Fruit fly (Drosophila melanogaster): Measurements from ENCODE around the gene Nemp.

The Nemp gene

dm6 chrX:16683765-16684164, 28.9 kb upstream of the Nemp start, which contains the start of gene Axs (continued):
- TF ChIP-seq fd64A (GFP tag; optimal IDR thresholded peaks at IDR 0.05) (no peak), Vsx1 (GFP tag; optimal IDR thresholded peaks at IDR 0.05) (no peak), Jarid2 (GFP tag; optimal IDR thresholded peaks at IDR 0.05) (no peak), onecut (GFP tag; IDR thresholded peaks at IDR 0.05) (0 out of 2 replicates have a peak, but pooled peaks have one; percentile 7), CG14710 (tag; optimal IDR thresholded peaks at IDR 0.05) (peak; percentile 38), ro (GFP tag; IDR thresholded peaks at IDR 0.05) (no peak), E2f1 (GFP tag; IDR thresholded peaks at IDR 0.05) (no peak; the same call in 1 of the 2 replicates), CG8089 (GFP tag; optimal IDR thresholded peaks at IDR 0.05) (no peak), slou (GFP tag; optimal IDR thresholded peaks at IDR 0.05) (no peak), gfzf (GFP tag; optimal IDR thresholded peaks at IDR 0.05) (peak; percentile 36), chn (GFP tag; optimal IDR thresholded peaks at IDR 0.05) (peak; percentile 24), corto (GFP tag; optimal IDR thresholded peaks at IDR 0.05) (no peak), fd96Cb (tag; optimal IDR thresholded peaks at IDR 0.05) (no peak), Ada2b (GFP tag; IDR thresholded peaks at IDR 0.05) (no peak), CG2712 (tag; optimal IDR thresholded peaks at IDR 0.05) (peak; percentile 20), ttk (GFP tag; IDR thresholded peaks at IDR 0.05) (no peak), CG10274 (GFP tag; optimal IDR thresholded peaks at IDR 0.05) (no peak), CG4404 (GFP tag; IDR thresholded peaks at IDR 0.05) (no peak), tap (tag; optimal IDR thresholded peaks at IDR 0.05) (no peak), CG31365 (tag; optimal IDR thresholded peaks at IDR 0.05) (peak; percentile 97), YL-1 (GFP tag; optimal IDR thresholded peaks at IDR 0.05) (peak; percentile 41), Hmx (GFP tag; optimal IDR thresholded peaks at IDR 0.05) (no peak), repo (GFP tag; optimal IDR thresholded peaks at IDR 0.05) (no peak), wdn (GFP tag; IDR thresholded peaks at IDR 0.05) (no peak), pum (GFP tag; optimal IDR thresholded peaks at IDR 0.05) (peak; percentile 9), Bgb (GFP tag; IDR thresholded peaks at IDR 0.05; ENCODE audit: partially characterized antibody) (peak; percentile 85), GATAe (GFP tag; conservative IDR thresholded peaks at IDR 0.05) (no peak), dm (GFP tag; optimal IDR thresholded peaks at IDR 0.05) (peak; percentile 40), CG15269 (tag; optimal IDR thresholded peaks at IDR 0.05) (no peak), CG8388 (GFP tag; optimal IDR thresholded peaks at IDR 0.05) (no peak), exex (tag; optimal IDR thresholded peaks at IDR 0.05) (no peak), Dip2 (GFP tag; IDR thresholded peaks at IDR 0.05) (no peak), Abd-B (GFP tag; optimal IDR thresholded peaks at IDR 0.05) (peak; percentile 4), CG4424 (GFP tag; optimal IDR thresholded peaks at IDR 0.05) (no peak), CG11723 (GFP tag; optimal IDR thresholded peaks at IDR 0.05) (no peak), HLHmδ (GFP tag; optimal IDR thresholded peaks at IDR 0.05) (no peak), CG18599 (GFP tag; optimal IDR thresholded peaks at IDR 0.05) (no peak), gce (GFP tag; IDR thresholded peaks at IDR 0.05) (no peak), CG43689 (GFP tag; IDR thresholded peaks at IDR 0.05) (no peak), Tbp (GFP tag; optimal IDR thresholded peaks at IDR 0.05) (no peak), btn (GFP tag; optimal IDR thresholded peaks at IDR 0.05) (no peak), CG9437 (GFP tag; optimal IDR thresholded peaks at IDR 0.05) (no peak), al (GFP tag; IDR thresholded peaks at IDR 0.05) (no peak), esg (GFP tag; conservative IDR thresholded peaks at IDR 0.05) (no peak), gt (GFP tag; IDR thresholded peaks at IDR 0.05) (no peak), Spps (tag; optimal IDR thresholded peaks at IDR 0.05) (no peak), CG17361 (GFP tag; IDR thresholded peaks at IDR 0.05) (no peak), sug (tag; optimal IDR thresholded peaks at IDR 0.05) (peak; percentile 31), grau (tag; optimal IDR thresholded peaks at IDR 0.05) (peak; percentile 38), ATbp (GFP tag; optimal IDR thresholded peaks at IDR 0.05) (no peak), CG13296 (GFP tag; optimal IDR thresholded peaks at IDR 0.05) (no peak), CG14050 (GFP tag; IDR thresholded peaks at IDR 0.05) (no peak)

Measured in whole organism, embryonic.